Worm (Caenorhabditis elegans) whole organism, late embryonic: ENCODE results near the gene cat-1.

Experiments used
- ceh-2 ChIP-seq: sonication (generic microtip); optimal IDR thresholded peaks from 2 replicates; lab custom pipeline; 2016; ENCODE audit warnings: missing genotype, missing genetic modification characterization, missing compliant biosample characterization
- ceh-48 ChIP-seq: sonication (generic microtip); optimal IDR thresholded peaks from 2 replicates; lab custom pipeline; 2016; ENCODE audit warnings: missing genetic modification characterization, inconsistent platforms, missing compliant biosample characterization
- nhr-11 ChIP-seq: fragments of 150-350 bp; optimal IDR thresholded peaks from 2 replicates; lab custom pipeline; 2014; ENCODE audit warnings: missing biosample characterization, missing genetic modification characterization
- nhr-232 ChIP-seq: sonication (generic microtip); optimal IDR thresholded peaks from 2 replicates; lab custom pipeline; 2016; ENCODE audit warnings: missing genetic modification characterization, missing compliant biosample characterization
- pax-1 ChIP-seq: fragments of 150-350 bp; optimal IDR thresholded peaks from 2 replicates; lab custom pipeline; 2014; ENCODE audit warnings: missing biosample characterization, missing genetic modification characterization
- tbx-2 ChIP-seq: sonication (generic microtip); optimal IDR thresholded peaks from 2 replicates; lab custom pipeline; 2016; ENCODE audit warnings: missing genetic modification characterization, missing compliant biosample characterization
- tbx-7 ChIP-seq: sonication (generic microtip); optimal IDR thresholded peaks from 2 replicates; lab custom pipeline; 2016; ENCODE audit warnings: missing genotype, missing genetic modification characterization, missing compliant biosample characterization

DNA sequence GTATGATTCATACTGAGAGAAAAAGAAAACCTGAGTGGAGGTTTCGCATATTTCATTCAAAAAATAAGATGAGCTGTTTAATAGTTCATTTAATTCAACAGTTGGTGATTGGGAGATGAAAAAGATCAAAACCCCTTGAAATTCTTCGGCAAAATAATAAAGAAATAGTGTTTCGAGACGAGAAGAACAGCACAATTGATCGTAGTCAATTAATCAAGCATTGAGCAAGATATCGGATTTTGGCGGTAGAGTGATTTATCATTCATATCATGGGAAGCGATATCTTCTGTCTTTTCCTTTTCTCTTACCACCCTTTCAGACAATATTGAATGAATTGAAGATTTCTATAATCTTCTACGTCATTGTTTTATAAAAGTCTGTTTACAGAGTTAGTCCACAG lies 36.1 kb upstream of the cat-1 start:
- no peak for TF ChIP-seq tbx-7 (tag; lab: Kevin White, UChicago)
- TF ChIP-seq nhr-11 (tag; lab: Kevin White, UChicago), result no peak
- no peak for TF ChIP-seq ceh-48 (tag; lab: Kevin White, UChicago)
- TF ChIP-seq ceh-2 (tag; lab: Kevin White, UChicago), result no peak
- no peak for TF ChIP-seq nhr-232 (tag; lab: Kevin White, UChicago)
- TF ChIP-seq pax-1 (tag; lab: Kevin White, UChicago), result no peak
- no peak for TF ChIP-seq tbx-2 (tag; lab: Kevin White, UChicago)
